Worm (Caenorhabditis elegans) whole organism, L3 larva: ENCODE results near the gene R03D7.8.

Experiments used
- R02D3.7 ChIP-seq: fragments of 150-350 bp; optimal IDR thresholded peaks from 2 replicates; lab custom pipeline; 2014; ENCODE audit warnings: missing biosample characterization, missing genetic modification characterization
- ZK546.5 ChIP-seq: sonication (generic microtip); optimal IDR thresholded peaks from 2 replicates; lab custom pipeline; 2017; ENCODE audit warnings: missing biosample characterization, missing genetic modification characterization
- aly-2 ChIP-seq: fragments of 150-350 bp; optimal IDR thresholded peaks from 2 replicates; lab custom pipeline; 2014; ENCODE audit warnings: missing biosample characterization, missing genetic modification characterization
- ceh-16 ChIP-seq: sonication (generic microtip); optimal IDR thresholded peaks from 2 replicates; lab custom pipeline; 2017; ENCODE audit warnings: missing biosample characterization, missing genetic modification characterization
- ceh-28 ChIP-seq: fragments of 150-350 bp; optimal IDR thresholded peaks from 2 replicates; lab custom pipeline; 2014; ENCODE audit warnings: missing biosample characterization, missing genetic modification reagents, missing genetic modification characterization
- ceh-82 ChIP-seq: fragments of 150-350 bp; optimal IDR thresholded peaks from 2 replicates; lab custom pipeline; 2014; ENCODE audit warnings: missing biosample characterization, missing genetic modification characterization
- ceh-9 ChIP-seq: sonication (generic microtip); optimal IDR thresholded peaks from 2 replicates; lab custom pipeline; 2018; ENCODE audit warnings: missing biosample characterization, missing genetic modification characterization
- daf-12 ChIP-seq: fragments of 150-350 bp; optimal IDR thresholded peaks from 2 replicates; lab custom pipeline; 2014; ENCODE audit warnings: missing biosample characterization, missing genetic modification reagents, missing genetic modification characterization
- egl-27 ChIP-seq: sonication (generic microtip); optimal IDR thresholded peaks from 4 replicates; lab custom pipeline; 2017; ENCODE audit warnings: missing biosample characterization, missing genetic modification reagents, missing genetic modification characterization
- egl-5 ChIP-seq: fragments of 150-350 bp; optimal IDR thresholded peaks from 2 replicates; lab custom pipeline; 2017; ENCODE audit warnings: missing biosample characterization, missing genetic modification reagents, missing genetic modification characterization, inconsistent platforms
- elt-2 ChIP-seq: sonication (generic microtip); optimal IDR thresholded peaks from 2 replicates; lab custom pipeline; 2016; ENCODE audit warnings: missing genetic modification reagents, mild to moderate bottlenecking, missing genetic modification characterization, missing compliant biosample characterization
- elt-3 ChIP-seq, 3 experiments: fragments of 150-350 bp in 1 of 3; sonication (generic microtip) in 2 of 3; optimal IDR thresholded peaks; 2 replicates in 2 of 3; 4 replicates in 1 of 3; lab custom pipeline; 2014 to 2017; ENCODE audit warnings: missing biosample characterization in 3 of 3, missing genetic modification characterization in 3 of 3
- fkh-2 ChIP-seq: fragments of 150-350 bp; optimal IDR thresholded peaks from 2 replicates; lab custom pipeline; 2014; ENCODE audit warnings: missing biosample characterization, missing genetic modification reagents, missing genetic modification characterization
- fos-1 ChIP-seq: fragments of 150-350 bp; optimal IDR thresholded peaks from 2 replicates; lab custom pipeline; 2014; ENCODE audit warnings: missing biosample characterization, missing genetic modification characterization
- hmg-11 ChIP-seq: sonication (generic microtip); optimal IDR thresholded peaks from 2 replicates; lab custom pipeline; 2016; ENCODE audit warnings: missing genetic modification characterization, missing compliant biosample characterization
- jun-1 ChIP-seq: fragments of 150-350 bp; optimal IDR thresholded peaks from 2 replicates; lab custom pipeline; 2014; ENCODE audit warnings: missing biosample characterization, missing genetic modification reagents, missing genetic modification characterization
- lin-15B ChIP-seq: fragments of 150-350 bp; optimal IDR thresholded peaks from 2 replicates; lab custom pipeline; 2014; ENCODE audit warnings: missing biosample characterization, missing genetic modification characterization
- lsy-12 ChIP-seq: sonication (generic microtip); optimal IDR thresholded peaks from 2 replicates; lab custom pipeline; 2016; ENCODE audit warnings: mild to moderate bottlenecking, missing genetic modification characterization, missing compliant biosample characterization
- mml-1 ChIP-seq: fragments of 150-350 bp; sonication (generic microtip); optimal IDR thresholded peaks from 3 replicates; lab custom pipeline; 2014; ENCODE audit warnings: missing biosample characterization, missing genetic modification characterization
- nfya-1 ChIP-seq: sonication (generic microtip); optimal IDR thresholded peaks from 2 replicates; lab custom pipeline; 2017; ENCODE audit warnings: missing genetic modification characterization, mild to moderate bottlenecking, missing compliant biosample characterization, antibody characterized with exemption, moderate library complexity; ENCODE audit not compliant: insufficient read depth
- nhr-11 ChIP-seq: fragments of 150-350 bp; optimal IDR thresholded peaks from 2 replicates; lab custom pipeline; 2014; ENCODE audit warnings: missing biosample characterization, missing genetic modification characterization
- nhr-12 ChIP-seq: fragments of 150-350 bp; optimal IDR thresholded peaks from 2 replicates; lab custom pipeline; 2014; ENCODE audit warnings: missing biosample characterization, missing genetic modification characterization
- nhr-23 ChIP-seq: fragments of 150-350 bp; optimal IDR thresholded peaks from 2 replicates; lab custom pipeline; 2014; ENCODE audit warnings: missing biosample characterization, missing genetic modification reagents, missing genetic modification characterization
- nhr-25 ChIP-seq: sonication (generic microtip); optimal IDR thresholded peaks from 2 replicates; lab custom pipeline; 2017; ENCODE audit warnings: missing biosample characterization, missing genetic modification characterization
- nhr-28 ChIP-seq: fragments of 150-350 bp; optimal IDR thresholded peaks from 2 replicates; lab custom pipeline; 2014; ENCODE audit warnings: missing biosample characterization, missing genetic modification characterization
- nhr-43 ChIP-seq: sonication (generic microtip); optimal IDR thresholded peaks from 2 replicates; lab custom pipeline; 2016; ENCODE audit warnings: mild to moderate bottlenecking, missing genetic modification characterization, missing compliant biosample characterization; ENCODE audit not compliant: poor library complexity, severe bottlenecking
- nhr-67 ChIP-seq: fragments of 150-350 bp; optimal IDR thresholded peaks from 2 replicates; lab custom pipeline; 2014; ENCODE audit warnings: missing biosample characterization, missing genetic modification characterization
- nhr-76 ChIP-seq: fragments of 150-350 bp; sonication (generic microtip); optimal IDR thresholded peaks from 5 replicates; lab custom pipeline; 2014; ENCODE audit warnings: missing biosample characterization, missing genetic modification characterization
- nhr-77 ChIP-seq: fragments of 150-350 bp; optimal IDR thresholded peaks from 2 replicates; lab custom pipeline; 2014; ENCODE audit warnings: missing biosample characterization, missing genetic modification characterization
- pha-4 ChIP-seq: fragments of 150-350 bp; optimal IDR thresholded peaks from 2 replicates; lab custom pipeline; 2014; ENCODE audit warnings: missing biosample characterization, missing genetic modification reagents, missing genetic modification characterization
- pqm-1 ChIP-seq: fragments of 150-350 bp; optimal IDR thresholded peaks from 2 replicates; lab custom pipeline; 2017; ENCODE audit warnings: missing biosample characterization, missing genetic modification characterization, inconsistent platforms
- sea-2 ChIP-seq: fragments of 150-350 bp; sonication (generic microtip); optimal IDR thresholded peaks from 4 replicates; lab custom pipeline; 2014; ENCODE audit warnings: missing biosample characterization, missing genetic modification reagents, missing genetic modification characterization
- skn-1 ChIP-seq: fragments of 150-350 bp; optimal IDR thresholded peaks from 2 replicates; lab custom pipeline; 2014; ENCODE audit warnings: missing biosample characterization, missing genetic modification characterization
- snpc-4 ChIP-seq: fragments of 150-350 bp; optimal IDR thresholded peaks from 2 replicates; lab custom pipeline; 2014; ENCODE audit warnings: missing biosample characterization, missing genetic modification characterization
- unc-39 ChIP-seq: sonication (generic microtip); optimal IDR thresholded peaks from 4 replicates; lab custom pipeline; 2017; ENCODE audit warnings: missing biosample characterization, missing genetic modification characterization
- unc-62 ChIP-seq: fragments of 150-350 bp; sonication (generic microtip); optimal IDR thresholded peaks from 4 replicates; lab custom pipeline; 2014; ENCODE audit warnings: missing biosample characterization, missing genetic modification reagents, missing genetic modification characterization
- zag-1 ChIP-seq: fragments of 150-350 bp; optimal IDR thresholded peaks from 2 replicates; lab custom pipeline; 2014; ENCODE audit warnings: missing biosample characterization, missing genetic modification characterization
- ztf-11 ChIP-seq: fragments of 150-350 bp; optimal IDR thresholded peaks from 2 replicates; lab custom pipeline; 2014; ENCODE audit warnings: missing biosample characterization, missing genetic modification characterization
- ztf-4 ChIP-seq: fragments of 150-350 bp; optimal IDR thresholded peaks from 2 replicates; lab custom pipeline; 2014; ENCODE audit warnings: missing biosample characterization, missing genetic modification characterization

Gene R03D7.8

ce11 chrII:10932305-10932704, 24.4 kb downstream of the R03D7.8 start:
- TF ChIP-seq aly-2 (no peak), hmg-11 (tag; lab: Kevin White, UChicago) (no peak)

DNA sequence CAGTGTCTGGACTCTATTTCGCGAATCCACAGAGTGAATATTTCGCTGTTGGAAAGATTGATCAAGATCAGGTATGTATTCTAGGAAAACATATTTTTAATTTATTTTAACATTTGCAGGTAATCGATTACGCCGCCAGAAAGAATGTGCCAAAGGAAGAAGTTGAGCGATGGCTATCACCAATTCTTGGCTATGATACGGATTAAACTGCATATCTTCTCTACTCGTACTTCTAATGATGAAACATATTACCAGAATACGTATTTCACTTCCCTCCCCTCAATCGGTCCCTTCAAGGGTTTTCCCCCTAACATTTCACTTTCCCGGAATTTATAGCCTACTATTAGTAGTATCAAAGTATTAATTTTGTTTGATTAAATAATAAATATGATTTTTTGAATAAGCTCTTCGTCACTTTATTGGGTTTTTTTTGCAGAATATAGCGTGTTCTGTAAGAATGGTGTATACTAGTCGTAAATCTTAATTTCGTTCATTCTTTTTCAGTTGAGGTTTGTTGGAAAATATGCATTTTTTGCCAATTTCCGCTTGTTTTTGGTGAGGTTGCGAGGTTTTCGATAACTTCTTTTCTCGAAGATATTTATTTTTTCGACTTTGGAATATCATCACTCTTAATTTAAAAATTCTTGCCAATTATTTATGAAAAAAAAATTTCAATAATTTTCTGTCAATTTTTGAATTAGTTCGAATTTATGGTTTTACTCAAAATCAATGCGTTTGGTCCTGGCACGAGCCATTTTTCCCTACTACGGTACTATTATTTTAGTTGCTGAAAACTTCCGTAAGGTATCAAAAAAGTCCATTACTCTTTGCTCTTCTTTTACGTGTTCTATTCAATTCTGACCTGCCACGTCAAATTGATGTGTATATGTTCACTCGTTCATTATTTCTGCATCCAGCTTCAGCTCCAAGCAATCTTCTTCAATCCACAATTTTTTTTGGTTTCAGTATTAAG, 25.7 kb downstream of the R03D7.8 start:
- TF ChIP-seq zag-1 (no peak), nhr-28 (tag; lab: Kevin White, UChicago) (no peak), nhr-76 (tag; lab: Kevin White, UChicago) (no peak), nhr-43 (tag; lab: Kevin White, UChicago) (peak; percentile 62), fos-1 (tag; lab: Kevin White, UChicago) (no peak), lin-15B (tag; lab: Kevin White, UChicago) (no peak), nhr-11 (tag; lab: Kevin White, UChicago) (no peak), nhr-12 (tag; lab: Kevin White, UChicago) (no peak), nhr-77 (no peak), ceh-28 (tag; lab: Kevin White, UChicago) (no peak), pqm-1 (tag; lab: Kevin White, UChicago) (no peak), egl-5 (tag; lab: Kevin White, UChicago) (no peak), R02D3.7 (no peak), lsy-12 (tag; lab: Kevin White, UChicago) (peak; percentile 13)

DNA sequence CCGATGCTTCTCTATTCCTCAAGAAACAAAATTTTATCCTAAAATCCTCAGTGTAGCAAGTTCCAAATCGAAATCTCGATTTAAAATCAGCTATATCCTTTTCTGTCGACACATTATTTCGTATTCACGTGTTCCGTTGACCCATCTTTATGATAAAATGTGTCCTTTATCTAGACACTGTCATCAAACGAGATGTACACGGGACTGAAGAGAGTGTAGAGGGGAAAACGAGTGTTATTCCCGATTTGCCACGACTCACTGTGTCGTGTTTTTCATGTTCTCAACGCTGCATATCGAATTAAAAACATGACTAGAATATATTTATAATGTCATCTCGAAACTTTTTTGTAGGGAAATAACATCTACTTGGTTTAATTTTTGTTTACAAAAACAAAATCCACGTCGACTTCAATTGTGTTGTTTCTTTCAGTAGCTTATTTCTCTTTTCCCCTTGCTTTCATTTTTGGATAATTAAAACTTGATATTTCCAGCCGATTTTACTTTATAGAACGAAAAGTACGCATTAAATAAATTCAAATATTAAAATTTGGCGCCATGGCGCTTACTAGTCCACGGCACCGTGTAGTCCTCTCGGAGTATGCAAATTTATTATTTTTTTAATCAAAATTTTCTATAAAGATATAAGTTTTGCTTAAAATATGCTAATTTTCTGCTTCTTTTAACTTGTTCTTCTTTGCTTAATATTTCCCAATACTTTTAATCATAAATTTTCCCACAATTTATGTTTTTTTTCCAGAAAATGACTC, 30.7 kb downstream of the R03D7.8 start, which contains the start of gene metr-1:
Gene metr-1 (plus strand): TSS at position 758 of the 767 bp plus-strand sequence.
- TF ChIP-seq ceh-28 (tag; lab: Kevin White, UChicago) = no peak
- peak; percentile 68 for TF ChIP-seq elt-2 (tag; lab: Kevin White, UChicago)
- TF ChIP-seq jun-1 (tag; lab: Kevin White, UChicago) = no peak
- TF ChIP-seq ceh-9 (tag; lab: Kevin White, UChicago) = no peak
- peak; percentile 7 for TF ChIP-seq nfya-1
- TF ChIP-seq ceh-82 (tag; lab: Kevin White, UChicago) = no peak
- TF ChIP-seq hmg-11 (tag; lab: Kevin White, UChicago) = no peak
- no peak for TF ChIP-seq nhr-12 (tag; lab: Kevin White, UChicago)
- peak; percentile 46 for TF ChIP-seq nhr-43 (tag; lab: Kevin White, UChicago)
- TF ChIP-seq mml-1 = no peak
- TF ChIP-seq egl-27 (tag; lab: Kevin White, UChicago) = no peak
- peak; percentile 20 for TF ChIP-seq lin-15B (tag; lab: Kevin White, UChicago)
- TF ChIP-seq nhr-23 (tag; lab: Kevin White, UChicago) = peak; percentile 52
- TF ChIP-seq nhr-76 (tag; lab: Kevin White, UChicago) = no peak
- TF ChIP-seq pha-4 (tag; lab: Kevin White, UChicago) = no peak
- TF ChIP-seq nhr-25 (tag; lab: Kevin White, UChicago) = peak; percentile 46
- no peak for TF ChIP-seq snpc-4 (tag; lab: Kevin White, UChicago)
- peak in 1 of 3 experiments; percentile 20 for TF ChIP-seq elt-3 (tag; optimal IDR thresholded peaks at IDR 0.05; lab: Kevin White, UChicago)
- TF ChIP-seq nhr-11 (tag; lab: Kevin White, UChicago) = no peak
- TF ChIP-seq unc-62 (GFP tag; lab: Kevin White, UChicago) = no peak
- TF ChIP-seq sea-2 (GFP tag; lab: Kevin White, UChicago) = no peak
- TF ChIP-seq pqm-1 (tag; lab: Kevin White, UChicago) = no peak
- TF ChIP-seq, all 47 proteins: peak for 7

- TF ChIP-seq ZK546.5 (tag; lab: Kevin White, UChicago) = no peak
- no peak for TF ChIP-seq lin-15B (tag; lab: Kevin White, UChicago)
- TF ChIP-seq hmg-11 (tag; lab: Kevin White, UChicago) = no peak
- TF ChIP-seq elt-3 (tag; optimal IDR thresholded peaks at IDR 0.05; lab: Kevin White, UChicago) = peak; percentile 16 to 65 (median 18)
- TF ChIP-seq sea-2 (GFP tag; lab: Kevin White, UChicago) = no peak
- no peak for TF ChIP-seq egl-5 (tag; lab: Kevin White, UChicago)
- peak; percentile 44 for TF ChIP-seq pha-4 (tag; lab: Kevin White, UChicago)
- TF ChIP-seq elt-2 (tag; lab: Kevin White, UChicago) = peak; percentile 93
- TF ChIP-seq pqm-1 (tag; lab: Kevin White, UChicago) = peak; percentile 97
- no peak for TF ChIP-seq nhr-11 (tag; lab: Kevin White, UChicago)
- TF ChIP-seq unc-62 (GFP tag; lab: Kevin White, UChicago) = no peak
- TF ChIP-seq nhr-67 (tag; lab: Kevin White, UChicago) = no peak
- no peak for TF ChIP-seq fkh-2 (tag; lab: Kevin White, UChicago)
- TF ChIP-seq ceh-16 = no peak
- TF ChIP-seq daf-12 (tag; lab: Kevin White, UChicago) = no peak
- no peak for TF ChIP-seq ceh-82 (tag; lab: Kevin White, UChicago)
- no peak for TF ChIP-seq nfya-1
- TF ChIP-seq lsy-12 (tag; lab: Kevin White, UChicago) = peak; percentile 3
- TF ChIP-seq nhr-76 (tag; lab: Kevin White, UChicago) = no peak
- TF ChIP-seq ztf-4 = no peak
- TF ChIP-seq skn-1 (tag; lab: Kevin White, UChicago) = peak; percentile 34
- peak; percentile 2 for TF ChIP-seq nhr-25 (tag; lab: Kevin White, UChicago)
- no peak for TF ChIP-seq unc-39 (tag; lab: Kevin White, UChicago)
- no peak for TF ChIP-seq aly-2
- peak; percentile 24 for TF ChIP-seq nhr-43 (tag; lab: Kevin White, UChicago)
- no peak for TF ChIP-seq R02D3.7
- TF ChIP-seq ztf-11 (tag; lab: Kevin White, UChicago) = no peak
Observed at ce11 chrII:10924669-10925068, 32.0 kb downstream of the R03D7.8 start.
